Fruit fly (Drosophila melanogaster) Kc167 (cell line): ENCODE results near the gene Ser12.

Experiments used
- Myc ChIP-seq: fragments of >200 bp; optimal IDR thresholded peaks from 2 replicates; lab custom pipeline; 2017; ENCODE audit warnings: missing external identifiers
- Sin3A ChIP-seq: fragments of >200 bp; optimal IDR thresholded peaks from 2 replicates; lab custom pipeline; 2018; ENCODE audit warnings: missing external identifiers
- h ChIP-seq: fragments of >200 bp; optimal IDR thresholded peaks from 3 replicates; lab custom pipeline; 2018; ENCODE audit warnings: missing external identifiers
- insv ChIP-seq: fragments of >200 bp; optimal IDR thresholded peaks from 3 replicates; lab custom pipeline; 2018; ENCODE audit warnings: missing external identifiers
- psq ChIP-seq: fragments of >200 bp; optimal IDR thresholded peaks from 2 replicates; lab custom pipeline; 2017; ENCODE audit warnings: missing external identifiers
- ttk ChIP-seq: sonication (Bioruptor generic); optimal IDR thresholded peaks from 2 replicates; lab custom pipeline; 2017; ENCODE audit warnings: missing external identifiers

Gene Ser12

dm6 chr2L:2251175-2251574 is at the start of gene Ser12:
Gene Ser12, minus strand, starts transcription at chr2L:2251275.
- TF ChIP-seq insv (no peak), psq (lab: Kevin White, UChicago) (no peak), h (lab: Kevin White, UChicago) (no peak), ttk (lab: Kevin White, UChicago) (no peak), Myc (lab: Kevin White, UChicago) (no peak), Sin3A (lab: Kevin White, UChicago) (no peak)

dm6 chr2L:2299803-2300202 is 48.7 kb upstream of the Ser12 start, which contains the start of gene CG31949:
Gene CG31949, plus strand, starts transcription at chr2L:2300103.
- TF ChIP-seq h (lab: Kevin White, UChicago) (no peak), psq (lab: Kevin White, UChicago) (no peak), Sin3A (lab: Kevin White, UChicago) (no peak), ttk (lab: Kevin White, UChicago) (no peak)

- TF ChIP-seq ttk (lab: Kevin White, UChicago) (no peak), h (lab: Kevin White, UChicago) (no peak), Myc (lab: Kevin White, UChicago) (no peak), insv (no peak), Sin3A (lab: Kevin White, UChicago) (no peak), psq (lab: Kevin White, UChicago) (no peak)
Measured at dm6 chr2L:2290638-2291037, 39.6 kb upstream of the Ser12 start, which contains the start of gene robl22E. Gene robl22E, minus strand, starts transcription at chr2L:2290738.

- no peak for TF ChIP-seq Sin3A (lab: Kevin White, UChicago)
- TF ChIP-seq Myc (lab: Kevin White, UChicago), result no peak
- TF ChIP-seq h (lab: Kevin White, UChicago), result no peak
- TF ChIP-seq insv, result no peak
- no peak for TF ChIP-seq ttk (lab: Kevin White, UChicago)
- no peak for TF ChIP-seq psq (lab: Kevin White, UChicago)
Measured at dm6 chr2L:2289316-2289715, 38.2 kb upstream of the Ser12 start, which contains the start of gene CG17237. Gene CG17237, minus strand, starts transcription at chr2L:2289416.

- no peak for TF ChIP-seq ttk (lab: Kevin White, UChicago)
Measured at dm6 chr2L:2287807-2288206, 36.7 kb upstream of the Ser12 start, which contains the start of gene CG42658. Gene CG42658, minus strand, starts transcription at chr2L:2287907.

dm6 chr2L:2286773-2287172 is 35.7 kb upstream of the Ser12 start, which contains the start of gene CG31681:
Gene CG31681, minus strand, starts transcription at chr2L:2286873.
- no peak for TF ChIP-seq psq (lab: Kevin White, UChicago)
- no peak for TF ChIP-seq Myc (lab: Kevin White, UChicago)
- TF ChIP-seq insv, result no peak
- no peak for TF ChIP-seq Sin3A (lab: Kevin White, UChicago)
- no peak for TF ChIP-seq ttk (lab: Kevin White, UChicago)
- no peak for TF ChIP-seq h (lab: Kevin White, UChicago)

- no peak for TF ChIP-seq insv
- TF ChIP-seq ttk (lab: Kevin White, UChicago), result no peak
- no peak for TF ChIP-seq psq (lab: Kevin White, UChicago)
- no peak for TF ChIP-seq h (lab: Kevin White, UChicago)
- no peak for TF ChIP-seq Myc (lab: Kevin White, UChicago)
- no peak for TF ChIP-seq Sin3A (lab: Kevin White, UChicago)
Measured at dm6 chr2L:2284863-2285262, 33.8 kb upstream of the Ser12 start, which contains the start of gene CG4271. Gene CG4271, plus strand, starts transcription at chr2L:2285163.

dm6 chr2L:2269040-2269439 is 18.0 kb upstream of the Ser12 start, which contains the start of gene CG17242:
Gene CG17242, minus strand, starts transcription at chr2L:2269140.
- TF ChIP-seq Sin3A (lab: Kevin White, UChicago), result no peak
- TF ChIP-seq h (lab: Kevin White, UChicago), result no peak
- no peak for TF ChIP-seq psq (lab: Kevin White, UChicago)
- TF ChIP-seq insv, result no peak
- TF ChIP-seq Myc (lab: Kevin White, UChicago), result no peak
- no peak for TF ChIP-seq ttk (lab: Kevin White, UChicago)

- TF ChIP-seq Sin3A (lab: Kevin White, UChicago), result no peak
- TF ChIP-seq insv, result no peak
- no peak for TF ChIP-seq psq (lab: Kevin White, UChicago)
- no peak for TF ChIP-seq ttk (lab: Kevin White, UChicago)
- TF ChIP-seq Myc (lab: Kevin White, UChicago), result no peak
Measured at dm6 chr2L:2265221-2265620, 14.1 kb upstream of the Ser12 start, which contains the start of gene CG34049. Gene CG34049, minus strand, starts transcription at chr2L:2265321.

dm6 chr2L:2263142-2263541 is 12.1 kb upstream of the Ser12 start, which contains the start of gene CG4270:
Gene CG4270, plus strand, starts transcription at chr2L:2263442.
- TF ChIP-seq insv, result no peak
- TF ChIP-seq h (lab: Kevin White, UChicago), result no peak
- no peak for TF ChIP-seq ttk (lab: Kevin White, UChicago)
- TF ChIP-seq Sin3A (lab: Kevin White, UChicago), result no peak
- no peak for TF ChIP-seq psq (lab: Kevin White, UChicago)
- TF ChIP-seq Myc (lab: Kevin White, UChicago), result no peak

dm6 chr2L:2254950-2255349 is 3.9 kb upstream of the Ser12 start, which contains the start of gene Send1:
Gene Send1, minus strand, starts transcription at chr2L:2255050.
- TF ChIP-seq Myc (lab: Kevin White, UChicago) (no peak), h (lab: Kevin White, UChicago) (no peak), Sin3A (lab: Kevin White, UChicago) (no peak), insv (no peak), psq (lab: Kevin White, UChicago) (no peak), ttk (lab: Kevin White, UChicago) (no peak)

- TF ChIP-seq Myc (lab: Kevin White, UChicago), result no peak
- no peak for TF ChIP-seq Sin3A (lab: Kevin White, UChicago)
- no peak for TF ChIP-seq insv
- TF ChIP-seq h (lab: Kevin White, UChicago), result no peak
- TF ChIP-seq ttk (lab: Kevin White, UChicago), result no peak
- no peak for TF ChIP-seq psq (lab: Kevin White, UChicago)
Measured at dm6 chr2L:2252745-2253144, 1.7 kb upstream of the Ser12 start, which contains the start of gene CG17234. Gene CG17234, plus strand, starts transcription at chr2L:2253045.
